Fruit fly (Drosophila melanogaster) S2 (cell line): ENCODE data around the gene promL.

Experiments
- CG8478 ChIP-seq: fragments of >200 bp; optimal IDR thresholded peaks from 2 replicates; lab custom pipeline; 2018
- CTCF ChIP-seq, 2 experiments: fragments of >200 bp; optimal IDR thresholded peaks; 2 replicates each; lab custom pipeline; 2018

promL gene

dm6 chr3L:3143383-3143962, 15.9 kb upstream of the promL start, which contains the start of the genes CG11537 and Alg2:
Gene CG11537 (minus strand): TSS chr3L:3143457.
Gene Alg2 (plus strand): TSS chr3L:3143808.
- no peak for TF ChIP-seq CTCF (optimal IDR thresholded peaks at IDR 0.05; lab: Kevin White, UChicago)
- no peak for TF ChIP-seq CG8478 (lab: Kevin White, UChicago)

- no peak for TF ChIP-seq CG8478 (lab: Kevin White, UChicago)
- no peak for TF ChIP-seq CTCF (optimal IDR thresholded peaks at IDR 0.05; lab: Kevin White, UChicago)
These were observed 15.2 kb upstream of the promL start for dm6 chr3L:3142516-3143382.

- TF ChIP-seq CTCF (optimal IDR thresholded peaks at IDR 0.05; lab: Kevin White, UChicago) (no peak), CG8478 (lab: Kevin White, UChicago) (no peak)
These were observed 13.9 kb upstream of the promL start for dm6 chr3L:3141411-3141810.

dm6 chr3L:3134064-3134545, 6.6 kb upstream of the promL start:
- no peak for TF ChIP-seq CTCF (optimal IDR thresholded peaks at IDR 0.05; lab: Kevin White, UChicago)

dm6 chr3L:3126478-3126877, 1.0 kb downstream of the promL start:
- no peak for TF ChIP-seq CG8478 (lab: Kevin White, UChicago)
- TF ChIP-seq CTCF (optimal IDR thresholded peaks at IDR 0.05; lab: Kevin White, UChicago) = no peak

- TF ChIP-seq CG8478 (lab: Kevin White, UChicago) = no peak
- TF ChIP-seq CTCF (optimal IDR thresholded peaks at IDR 0.05; lab: Kevin White, UChicago) = no peak
These were observed 1.8 kb downstream of the promL start for dm6 chr3L:3125649-3126130.

- TF ChIP-seq CTCF (optimal IDR thresholded peaks at IDR 0.05; lab: Kevin White, UChicago) = no peak
- no peak for TF ChIP-seq CG8478 (lab: Kevin White, UChicago)
These were observed 2.4 kb downstream of the promL start for dm6 chr3L:3124939-3125648.

dm6 chr3L:3124519-3124918, 3.0 kb downstream of the promL start:
- TF ChIP-seq CG8478 (lab: Kevin White, UChicago) (no peak), CTCF (optimal IDR thresholded peaks at IDR 0.05; lab: Kevin White, UChicago) (no peak)

dm6 chr3L:3122688-3123316, 4.7 kb downstream of the promL start:
- TF ChIP-seq CTCF (optimal IDR thresholded peaks at IDR 0.05; lab: Kevin White, UChicago) (no peak), CG8478 (lab: Kevin White, UChicago) (no peak)

- TF ChIP-seq CG8478 (lab: Kevin White, UChicago) (no peak), CTCF (optimal IDR thresholded peaks at IDR 0.05; lab: Kevin White, UChicago) (no peak)
These were observed 5.6 kb downstream of the promL start for dm6 chr3L:3121769-3122432.

dm6 chr3L:3114367-3114766, 13.2 kb downstream of the promL start, which contains the start of gene CG45067:
Gene CG45067 (minus strand): TSS chr3L:3114467.
- TF ChIP-seq CG8478 (lab: Kevin White, UChicago) (no peak), CTCF (optimal IDR thresholded peaks at IDR 0.05; lab: Kevin White, UChicago) (no peak)

dm6 chr3L:3111127-3111526, 16.4 kb downstream of the promL start, which contains the start of gene CG45066:
Gene CG45066 (minus strand): TSS chr3L:3111227.
- TF ChIP-seq CTCF (optimal IDR thresholded peaks at IDR 0.05; lab: Kevin White, UChicago) = no peak
- TF ChIP-seq CG8478 (lab: Kevin White, UChicago) = no peak

dm6 chr3L:3109417-3110090, 18.0 kb downstream of the promL start:
- TF ChIP-seq CTCF (optimal IDR thresholded peaks at IDR 0.05; lab: Kevin White, UChicago) = no peak
